Worm (Caenorhabditis elegans) whole organism, L2 larva: ENCODE data around the gene Y39A3CL.3.

Experiments
- C34F6.9 ChIP-seq: fragments of 150-350 bp; optimal IDR thresholded peaks from 2 replicates; lab custom pipeline; 2014; ENCODE audit warnings: missing biosample characterization, missing genetic modification characterization
- F13H6.1 ChIP-seq: sonication (generic microtip); optimal IDR thresholded peaks from 2 replicates; lab custom pipeline; 2016; ENCODE audit warnings: missing genetic modification characterization, missing compliant biosample characterization
- R02D3.7 ChIP-seq: fragments of 150-350 bp; optimal IDR thresholded peaks from 2 replicates; lab custom pipeline; 2014; ENCODE audit warnings: missing biosample characterization, missing genetic modification characterization
- Y55F3AM.14 ChIP-seq: fragments of 200-800 bp; sonication (Bioruptor generic); optimal IDR thresholded peaks from 2 replicates; lab custom pipeline; 2018; ENCODE audit warnings: mild to moderate bottlenecking, missing genetic modification characterization, missing compliant biosample characterization
- ZK546.5 ChIP-seq: sonication (generic microtip); optimal IDR thresholded peaks from 2 replicates; lab custom pipeline; 2017; ENCODE audit warnings: missing biosample characterization, missing genetic modification characterization
- aly-2 ChIP-seq: fragments of 150-350 bp; optimal IDR thresholded peaks from 2 replicates; lab custom pipeline; 2014; ENCODE audit warnings: missing biosample characterization, missing genetic modification characterization
- ama-1 ChIP-seq: fragments of 150-350 bp; optimal IDR thresholded peaks from 2 replicates; lab custom pipeline; 2018; ENCODE audit warnings: inconsistent platforms
- ceh-16 ChIP-seq: fragments of 150-350 bp; optimal IDR thresholded peaks from 2 replicates; lab custom pipeline; 2014; ENCODE audit warnings: missing biosample characterization, missing genetic modification characterization
- ceh-82 ChIP-seq: fragments of 150-350 bp; optimal IDR thresholded peaks from 2 replicates; lab custom pipeline; 2014; ENCODE audit warnings: missing biosample characterization, missing genetic modification characterization
- crh-2 ChIP-seq: sonication (generic microtip); optimal IDR thresholded peaks from 2 replicates; lab custom pipeline; 2017; ENCODE audit warnings: missing biosample characterization, missing genetic modification characterization
- egl-27 ChIP-seq: sonication (generic microtip); optimal IDR thresholded peaks from 3 replicates; lab custom pipeline; 2017; ENCODE audit warnings: missing biosample characterization, missing genetic modification reagents, missing genetic modification characterization
- elt-1 ChIP-seq: fragments of 150-350 bp; optimal IDR thresholded peaks from 2 replicates; lab custom pipeline; 2014; ENCODE audit warnings: missing biosample characterization, missing genetic modification characterization
- elt-3 ChIP-seq: sonication (generic microtip); optimal IDR thresholded peaks from 2 replicates; lab custom pipeline; 2017; ENCODE audit warnings: missing biosample characterization, missing genetic modification characterization
- fos-1 ChIP-seq: fragments of 150-350 bp; optimal IDR thresholded peaks from 2 replicates; lab custom pipeline; 2014; ENCODE audit warnings: missing biosample characterization, missing genetic modification characterization
- lin-11 ChIP-seq: fragments of 150-350 bp; sonication (generic microtip); optimal IDR thresholded peaks from 2 replicates; lab custom pipeline; 2014; ENCODE audit warnings: missing biosample characterization, missing genetic modification characterization, inconsistent platforms, mixed read lengths
- lin-13 ChIP-seq: fragments of 150-350 bp; optimal IDR thresholded peaks from 2 replicates; lab custom pipeline; 2014; ENCODE audit warnings: missing biosample characterization, missing genetic modification reagents, missing genetic modification characterization
- lin-39 ChIP-seq: fragments of 150-350 bp; optimal IDR thresholded peaks from 2 replicates; lab custom pipeline; 2014; ENCODE audit warnings: missing biosample characterization, missing genetic modification reagents, missing genetic modification characterization
- lsy-2 ChIP-seq, 2 experiments: fragments of 150-350 bp in 1 of 2; sonication (generic microtip) in 1 of 2; optimal IDR thresholded peaks; 2 replicates each; lab custom pipeline; 2014 to 2017; ENCODE audit warnings: missing biosample characterization in 2 of 2, missing genetic modification characterization in 2 of 2
- mab-5 ChIP-seq: fragments of 150-350 bp; optimal IDR thresholded peaks from 2 replicates; lab custom pipeline; 2014; ENCODE audit warnings: missing biosample characterization, missing genetic modification characterization
- nhr-11 ChIP-seq: fragments of 150-350 bp; optimal IDR thresholded peaks from 2 replicates; lab custom pipeline; 2014; ENCODE audit warnings: missing biosample characterization, missing genetic modification characterization
- nhr-12 ChIP-seq: fragments of 150-350 bp; optimal IDR thresholded peaks from 2 replicates; lab custom pipeline; 2014; ENCODE audit warnings: missing biosample characterization, missing genetic modification characterization
- nhr-129 ChIP-seq: fragments of 150-350 bp; optimal IDR thresholded peaks from 2 replicates; lab custom pipeline; 2014; ENCODE audit warnings: missing biosample characterization, missing genetic modification characterization
- nhr-21 ChIP-seq: fragments of 150-350 bp; optimal IDR thresholded peaks from 2 replicates; lab custom pipeline; 2014; ENCODE audit warnings: missing biosample characterization, missing genetic modification characterization
- nhr-23 ChIP-seq: fragments of 150-350 bp; optimal IDR thresholded peaks from 2 replicates; lab custom pipeline; 2014; ENCODE audit warnings: missing biosample characterization, missing genetic modification reagents, missing genetic modification characterization
- nhr-237 ChIP-seq: fragments of 150-350 bp; optimal IDR thresholded peaks from 2 replicates; lab custom pipeline; 2014; ENCODE audit warnings: missing biosample characterization, missing genetic modification characterization
- nhr-25 ChIP-seq: fragments of 150-350 bp; sonication (generic microtip); optimal IDR thresholded peaks from 3 replicates; lab custom pipeline; 2014; ENCODE audit warnings: missing biosample characterization, missing genetic modification characterization
- nhr-6 ChIP-seq: fragments of 150-350 bp; optimal IDR thresholded peaks from 2 replicates; lab custom pipeline; 2014; ENCODE audit warnings: missing biosample characterization, missing genetic modification characterization
- peb-1 ChIP-seq: fragments of 150-350 bp; optimal IDR thresholded peaks from 2 replicates; lab custom pipeline; 2014; ENCODE audit warnings: missing biosample characterization, missing genetic modification characterization
- sem-4 ChIP-seq: fragments of 150-350 bp; optimal IDR thresholded peaks from 2 replicates; lab custom pipeline; 2014; ENCODE audit warnings: missing biosample characterization, missing genetic modification reagents, missing genetic modification characterization
- sma-3 ChIP-seq: sonication (generic microtip); optimal IDR thresholded peaks from 2 replicates; lab custom pipeline; 2016; ENCODE audit warnings: missing genetic modification reagents, missing genetic modification characterization, missing compliant biosample characterization
- sma-9 ChIP-seq, 2 experiments: fragments of 150-350 bp in 1 of 2; sonication (generic microtip) in 1 of 2; optimal IDR thresholded peaks; 2 replicates each; lab custom pipeline; 2014 to 2016; ENCODE audit warnings: missing genetic modification characterization in 2 of 2, mild to moderate bottlenecking in 1 of 2, missing biosample characterization in 1 of 2, missing compliant biosample characterization in 1 of 2, missing genetic modification reagents in 1 of 2, moderate library complexity in 1 of 2
- snpc-4 ChIP-seq: fragments of 150-350 bp; optimal IDR thresholded peaks from 2 replicates; lab custom pipeline; 2014; ENCODE audit warnings: missing biosample characterization, missing genetic modification characterization
- unc-39 ChIP-seq: fragments of 150-350 bp; optimal IDR thresholded peaks from 2 replicates; lab custom pipeline; 2014; ENCODE audit warnings: missing biosample characterization, missing genetic modification characterization
- unc-55 ChIP-seq: fragments of 150-350 bp; sonication (generic microtip); optimal IDR thresholded peaks from 3 replicates; lab custom pipeline; 2014; ENCODE audit warnings: missing biosample characterization, missing genetic modification reagents, missing genetic modification characterization
- unc-62 ChIP-seq: fragments of 150-350 bp; optimal IDR thresholded peaks from 2 replicates; lab custom pipeline; 2014; ENCODE audit warnings: missing biosample characterization, missing genetic modification reagents, missing genetic modification characterization
- ztf-11 ChIP-seq: sonication (generic microtip); optimal IDR thresholded peaks from 2 replicates; lab custom pipeline; 2017; ENCODE audit warnings: missing biosample characterization, missing genetic modification characterization
- ztf-4 ChIP-seq: fragments of 150-350 bp; optimal IDR thresholded peaks from 2 replicates; lab custom pipeline; 2014; ENCODE audit warnings: missing biosample characterization, missing genetic modification characterization

Gene Y39A3CL.3

ce11 chrIII:1788033-1788432, 10.4 kb downstream of the Y39A3CL.3 start, which contains the start of gene rimb-1:
Gene rimb-1, plus strand, starts transcription at chrIII:1788333.
- TF ChIP-seq elt-1 (tag; lab: Kevin White, UChicago) (no peak), crh-2 (tag; lab: Kevin White, UChicago) (no peak), nhr-12 (tag; lab: Kevin White, UChicago) (no peak), nhr-237 (tag; lab: Kevin White, UChicago) (no peak), lsy-2 (tag; optimal IDR thresholded peaks at IDR 0.05; lab: Kevin White, UChicago) (no peak), R02D3.7 (tag; lab: Kevin White, UChicago) (no peak), unc-55 (GFP tag; lab: Kevin White, UChicago) (no peak), ztf-11 (tag; lab: Kevin White, UChicago) (no peak), aly-2 (no peak), mab-5 (tag; lab: Kevin White, UChicago) (no peak), nhr-11 (tag; lab: Kevin White, UChicago) (no peak), lin-11 (no peak), C34F6.9 (tag; lab: Kevin White, UChicago) (no peak), sma-3 (GFP tag; lab: Kevin White, UChicago) (no peak), nhr-129 (tag; lab: Kevin White, UChicago) (no peak), ZK546.5 (tag; lab: Kevin White, UChicago) (no peak), lin-39 (no peak), unc-62 (no peak)
- TF ChIP-seq, all 48 proteins: peak for 0

ce11 chrIII:1788972-1789371, 11.4 kb downstream of the Y39A3CL.3 start:
- TF ChIP-seq aly-2: no peak
- no peak for TF ChIP-seq nhr-237 (tag; lab: Kevin White, UChicago)
- no peak for TF ChIP-seq Y55F3AM.14 (GFP tag; lab: Kevin White, UChicago)
- TF ChIP-seq unc-39 (tag; lab: Kevin White, UChicago): no peak
- no peak for TF ChIP-seq sem-4 (tag; lab: Kevin White, UChicago)
- no peak for TF ChIP-seq elt-3 (tag; lab: Kevin White, UChicago)
- no peak for TF ChIP-seq snpc-4
- no peak for TF ChIP-seq lsy-2 (tag; optimal IDR thresholded peaks at IDR 0.05; lab: Kevin White, UChicago)
- TF ChIP-seq nhr-6 (tag; lab: Kevin White, UChicago): no peak
- no peak for TF ChIP-seq lin-13
- TF ChIP-seq nhr-23 (tag; lab: Kevin White, UChicago): no peak
- no peak for TF ChIP-seq nhr-21 (tag; lab: Kevin White, UChicago)
- TF ChIP-seq mab-5 (tag; lab: Kevin White, UChicago): no peak
- no peak for TF ChIP-seq R02D3.7 (tag; lab: Kevin White, UChicago)
- TF ChIP-seq peb-1 (tag; lab: Kevin White, UChicago): no peak

ce11 chrIII:1791949-1792348, 14.3 kb downstream of the Y39A3CL.3 start:
- TF ChIP-seq Y55F3AM.14 (GFP tag; lab: Kevin White, UChicago) (no peak), unc-39 (tag; lab: Kevin White, UChicago) (no peak), ama-1 (no peak), ZK546.5 (tag; lab: Kevin White, UChicago) (no peak), egl-27 (tag; lab: Kevin White, UChicago) (no peak)
- TF ChIP-seq, all 48 proteins: peak for 0

ce11 chrIII:1793416-1793815, 15.8 kb downstream of the Y39A3CL.3 start:
- no peak for TF ChIP-seq lin-13
- no peak for TF ChIP-seq nhr-25 (tag; lab: Kevin White, UChicago)
- no peak for TF ChIP-seq egl-27 (tag; lab: Kevin White, UChicago)
- no peak for TF ChIP-seq nhr-12 (tag; lab: Kevin White, UChicago)
- no peak for TF ChIP-seq ztf-4 (tag; lab: Kevin White, UChicago)
- TF ChIP-seq sma-9 (GFP tag; optimal IDR thresholded peaks at IDR 0.05; lab: Kevin White, UChicago): no peak
- no peak for TF ChIP-seq sma-9 (tag; optimal IDR thresholded peaks at IDR 0.05; lab: Kevin White, UChicago)
- TF ChIP-seq nhr-129 (tag; lab: Kevin White, UChicago): no peak
- no peak for TF ChIP-seq unc-62
- TF ChIP-seq F13H6.1 (tag; lab: Kevin White, UChicago): no peak
- no peak for TF ChIP-seq elt-3 (tag; lab: Kevin White, UChicago)

ce11 chrIII:1794100-1794499, 16.5 kb downstream of the Y39A3CL.3 start:
- TF ChIP-seq nhr-6 (tag; lab: Kevin White, UChicago) (no peak), snpc-4 (no peak), ceh-82 (tag; lab: Kevin White, UChicago) (no peak), ama-1 (no peak), fos-1 (tag; lab: Kevin White, UChicago) (no peak), nhr-25 (tag; lab: Kevin White, UChicago) (no peak), elt-3 (tag; lab: Kevin White, UChicago) (no peak), nhr-21 (tag; lab: Kevin White, UChicago) (no peak), ceh-16 (no peak)
